Worm (Caenorhabditis elegans) whole organism, young adult: ENCODE data around the gene F49F1.9.

Experiments
- C06A6.2 ChIP-seq: fragments of 200-800 bp; sonication (Bioruptor generic); conservative IDR thresholded peaks from 2 replicates; pipeline ENCODE4 v1.3.6; 2022; ENCODE audit warnings: missing genetic modification characterization, missing compliant biosample characterization
- F23B12.7 ChIP-seq: sonication (generic microtip); optimal IDR thresholded peaks from 2 replicates; lab custom pipeline; 2017; ENCODE audit warnings: missing genetic modification characterization, mild to moderate bottlenecking, missing compliant biosample characterization, antibody characterized with exemption, moderate library complexity; ENCODE audit not compliant: insufficient read depth
- F57C9.4 ChIP-seq: sonication (generic microtip); optimal IDR thresholded peaks from 2 replicates; lab custom pipeline; 2017; ENCODE audit warnings: mild to moderate bottlenecking, missing genetic modification characterization, missing compliant biosample characterization
- ama-1 ChIP-seq, 3 experiments: fragments of 150-350 bp in 1 of 3; sonication (generic microtip) in 2 of 3; optimal IDR thresholded peaks; 2 replicates each; lab custom pipeline; 2014 to 2018; ENCODE audit warnings: missing biosample characterization in 2 of 3, missing genetic modification characterization in 2 of 3, missing genetic modification reagents in 2 of 3
- attf-5 ChIP-seq: fragments of 200-800 bp; sonication (Bioruptor generic); optimal IDR thresholded peaks from 2 replicates; lab custom pipeline; 2018; ENCODE audit warnings: mild to moderate bottlenecking, missing genetic modification characterization, missing compliant biosample characterization
- bed-2 ChIP-seq: fragments of 200-800 bp; sonication (Bioruptor generic); IDR thresholded peaks from 2 replicates; pipeline ENCODE4 v1.3.6; 2022; ENCODE audit warnings: missing genetic modification reagents, missing genetic modification characterization, missing compliant biosample characterization
- hrde-1 ChIP-seq: sonication (generic microtip); optimal IDR thresholded peaks from 2 replicates; lab custom pipeline; 2016; ENCODE audit warnings: missing genetic modification characterization, mild to moderate bottlenecking, missing compliant biosample characterization, moderate library complexity, missing genotype, missing genetic modification reagents, borderline replicate concordance
- lin-26 ChIP-seq: fragments of 200-800 bp; sonication (Bioruptor generic); IDR thresholded peaks from 2 replicates; pipeline ENCODE4 v1.3.6; 2022; ENCODE audit warnings: missing genetic modification reagents, missing genetic modification characterization, missing compliant biosample characterization
- snpc-3.4 ChIP-seq: sonication (generic microtip); optimal IDR thresholded peaks from 2 replicates; lab custom pipeline; 2017; ENCODE audit warnings: missing genetic modification characterization, mild to moderate bottlenecking, missing compliant biosample characterization, antibody characterized with exemption, moderate library complexity, missing genotype, missing genetic modification reagents
- sptf-2 ChIP-seq: fragments of 200-800 bp; sonication (Bioruptor generic); optimal IDR thresholded peaks from 2 replicates; lab custom pipeline; 2018; ENCODE audit warnings: mild to moderate bottlenecking, missing genetic modification characterization, missing compliant biosample characterization
- unc-62 ChIP-seq: fragments of 150-350 bp; optimal IDR thresholded peaks from 2 replicates; lab custom pipeline; 2014; ENCODE audit warnings: missing biosample characterization, missing genetic modification reagents, missing genetic modification characterization
- ztf-25 ChIP-seq: fragments of 200-800 bp; sonication (Bioruptor generic); IDR thresholded peaks from 2 replicates; pipeline ENCODE4 v1.3.6; 2022; ENCODE audit warnings: missing genetic modification reagents, missing genetic modification characterization, missing compliant biosample characterization

DNA sequence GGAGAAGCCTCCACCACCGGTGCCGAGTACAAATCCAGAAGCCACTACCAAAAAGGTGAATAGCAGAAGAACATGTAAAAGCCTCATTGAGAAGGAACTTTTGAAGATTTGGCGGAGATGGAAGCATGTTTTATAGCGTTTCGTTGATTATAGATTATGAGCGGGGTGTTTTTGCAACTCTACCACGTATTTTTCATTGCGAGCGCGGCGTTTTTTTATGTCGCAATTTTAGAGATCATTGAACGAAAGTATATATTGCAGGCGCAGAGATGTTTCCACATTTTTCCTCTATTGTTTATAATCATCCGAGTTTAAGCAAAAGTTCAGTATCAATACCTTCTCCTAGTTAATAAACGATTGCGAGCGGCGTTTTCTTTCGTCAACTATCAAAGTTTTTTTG lies 1.6 kb downstream of the F49F1.9 start, which contains the start of gene F49F1.17:
- TF ChIP-seq sptf-2 (no peak), ztf-25 (no peak), ama-1 (optimal IDR thresholded peaks at IDR 0.05; lab: Kevin White, UChicago) (no peak), ama-1 (GFP tag; optimal IDR thresholded peaks at IDR 0.05; lab: Kevin White, UChicago) (no peak), snpc-3.4 (no peak), unc-62 (GFP tag; lab: Kevin White, UChicago) (no peak), lin-26 (GFP tag; lab: Robert Waterston, UW) (no peak), C06A6.2 (no peak), F23B12.7 (tag; lab: Kevin White, UChicago) (no peak), bed-2 (GFP tag; lab: Robert Waterston, UW) (no peak), attf-5 (no peak), F57C9.4 (tag; lab: Kevin White, UChicago) (no peak), hrde-1 (tag; lab: Kevin White, UChicago) (no peak)
